Worm (Caenorhabditis elegans) whole organism, L2 larva: Measurements from ENCODE around the gene C08E8.5.

Experiments
- R02D3.7 ChIP-seq: fragments of 150-350 bp; optimal IDR thresholded peaks from 2 replicates; lab custom pipeline; 2014; ENCODE audit warnings: missing biosample characterization, missing genetic modification characterization
- aly-2 ChIP-seq: fragments of 150-350 bp; optimal IDR thresholded peaks from 2 replicates; lab custom pipeline; 2014; ENCODE audit warnings: missing biosample characterization, missing genetic modification characterization
- ama-1 ChIP-seq: fragments of 150-350 bp; optimal IDR thresholded peaks from 2 replicates; lab custom pipeline; 2018; ENCODE audit warnings: inconsistent platforms
- nhr-129 ChIP-seq: fragments of 150-350 bp; optimal IDR thresholded peaks from 2 replicates; lab custom pipeline; 2014; ENCODE audit warnings: missing biosample characterization, missing genetic modification characterization
- snpc-4 ChIP-seq: fragments of 150-350 bp; optimal IDR thresholded peaks from 2 replicates; lab custom pipeline; 2014; ENCODE audit warnings: missing biosample characterization, missing genetic modification characterization
- unc-62 ChIP-seq: fragments of 150-350 bp; optimal IDR thresholded peaks from 2 replicates; lab custom pipeline; 2014; ENCODE audit warnings: missing biosample characterization, missing genetic modification reagents, missing genetic modification characterization

ce11 chrV:18371579-18371978 is 11.8 kb upstream of the C08E8.5 start, which contains the start of gene C08E8.4:
- TF ChIP-seq aly-2 (no peak), ama-1 (lab: Kevin White, UChicago) (no peak), snpc-4 (no peak), unc-62 (GFP tag; lab: Kevin White, UChicago) (no peak), R02D3.7 (tag; lab: Kevin White, UChicago) (no peak), nhr-129 (tag; lab: Kevin White, UChicago) (no peak)
